1 fruit fly cellular context compared by ENCODE assay signal in genomic region chr3R:22503630-22504029, dm6.
A peak's percentile ranks its signal among the peaks of the same experiment; 100 is the strongest.
TF ChIP-seq lines count a peak whose summit lies in the region.

No protein-coding gene starts in this region.

TF ChIP-seq in whole organism, embryonic, 481 proteins besides CTCF, POLR2A, EP300 and RAD21 (continued from another document):
- TF ChIP-seq CrebB (tag; optimal IDR thresholded peaks at IDR 0.05; lab: Kevin White, UChicago) (no peak), shn (GFP tag; optimal IDR thresholded peaks at IDR 0.05; lab: Kevin White, UChicago) (no peak), mam (GFP tag; optimal IDR thresholded peaks at IDR 0.05; lab: Kevin White, UChicago) (no peak), scrt (GFP tag; optimal IDR thresholded peaks at IDR 0.05; lab: Kevin White, UChicago) (peak; percentile 16), kni (GFP tag; optimal IDR thresholded peaks at IDR 0.05; lab: Kevin White, UChicago) (no peak), Ets97D (GFP tag; optimal IDR thresholded peaks at IDR 0.05; lab: Kevin White, UChicago) (no peak), Antp (GFP tag; optimal IDR thresholded peaks at IDR 0.05; lab: Kevin White, UChicago) (no peak), gcm2 (GFP tag; optimal IDR thresholded peaks at IDR 0.05; lab: Kevin White, UChicago) (no peak), ash1 (GFP tag; optimal IDR thresholded peaks at IDR 0.05; lab: Kevin White, UChicago) (no peak), vfl (GFP tag; optimal IDR thresholded peaks at IDR 0.05; lab: Kevin White, UChicago) (no peak), Sox100B (GFP tag; optimal IDR thresholded peaks at IDR 0.05; lab: Kevin White, UChicago) (no peak), Dip3 (GFP tag; optimal IDR thresholded peaks at IDR 0.05; lab: Kevin White, UChicago) (no peak), ssp (GFP tag; IDR thresholded peaks at IDR 0.05; lab: Robert Waterston, UW) (no peak), Dfd (GFP tag; optimal IDR thresholded peaks at IDR 0.05; lab: Kevin White, UChicago) (no peak), CG7786 (GFP tag; optimal IDR thresholded peaks at IDR 0.05; lab: Kevin White, UChicago) (no peak), CG3838 (GFP tag; optimal IDR thresholded peaks at IDR 0.05; lab: Kevin White, UChicago) (no peak), CG10979 (tag; optimal IDR thresholded peaks at IDR 0.05; lab: Kevin White, UChicago) (no peak), CG18599 (GFP tag; optimal IDR thresholded peaks at IDR 0.05; lab: Kevin White, UChicago) (peak; percentile 76), CG6689 (GFP tag; IDR thresholded peaks at IDR 0.05; lab: Robert Waterston, UW) (no peak), CG7928 (GFP tag; optimal IDR thresholded peaks at IDR 0.05; lab: Kevin White, UChicago) (no peak), phol (tag; optimal IDR thresholded peaks at IDR 0.05; lab: Kevin White, UChicago) (no peak), sob (GFP tag; IDR thresholded peaks at IDR 0.05; lab: Robert Waterston, UW) (peak; percentile 49; the same call in 1 of the 2 replicates), crol (GFP tag; IDR thresholded peaks at IDR 0.05; lab: Robert Waterston, UW) (no peak), Six4 (GFP tag; optimal IDR thresholded peaks at IDR 0.05; lab: Kevin White, UChicago) (no peak), CG14050 (GFP tag; IDR thresholded peaks at IDR 0.05; lab: Robert Waterston, UW) (no peak), usp (GFP tag; optimal IDR thresholded peaks at IDR 0.05; lab: Kevin White, UChicago) (no peak), ind (GFP tag; optimal IDR thresholded peaks at IDR 0.05; lab: Kevin White, UChicago) (peak; percentile 15), esg (GFP tag; conservative IDR thresholded peaks at IDR 0.05; lab: Robert Waterston, UW) (no peak), CG9727 (GFP tag; optimal IDR thresholded peaks at IDR 0.05; lab: Kevin White, UChicago) (no peak), HLH54F (GFP tag; optimal IDR thresholded peaks at IDR 0.05; lab: Kevin White, UChicago) (no peak), CG14014 (GFP tag; IDR thresholded peaks at IDR 0.05; lab: Robert Waterston, UW) (no peak), CG2875 (GFP tag; optimal IDR thresholded peaks at IDR 0.05; lab: Kevin White, UChicago) (no peak), Dbx (GFP tag; IDR thresholded peaks at IDR 0.05; lab: Robert Waterston, UW) (no peak), CG7839 (tag; optimal IDR thresholded peaks at IDR 0.05; lab: Kevin White, UChicago) (peak; percentile 34), CG4617 (GFP tag; optimal IDR thresholded peaks at IDR 0.05; lab: Kevin White, UChicago; ENCODE audit: borderline replicate concordance) (no peak), Ada2b (GFP tag; IDR thresholded peaks at IDR 0.05; lab: Robert Waterston, UW) (peak; percentile 19; the same call in 1 of the 2 replicates), E2f1 (GFP tag; IDR thresholded peaks at IDR 0.05; lab: Robert Waterston, UW) (peak; percentile 33; the same call in 1 of the 2 replicates), slou (GFP tag; optimal IDR thresholded peaks at IDR 0.05; lab: Kevin White, UChicago) (no peak), prd (optimal IDR thresholded peaks at IDR 0.05; lab: Kevin White, UChicago) (no peak), prd (GFP tag; IDR thresholded peaks at IDR 0.05; lab: Robert Waterston, UW) (peak; percentile 40; the same call in 1 of the 3 replicates), CG34422 (GFP tag; IDR thresholded peaks at IDR 0.05; lab: Robert Waterston, UW) (no peak), toy (GFP tag; IDR thresholded peaks at IDR 0.05; lab: Robert Waterston, UW) (no peak), amos (GFP tag; IDR thresholded peaks at IDR 0.05; lab: Robert Waterston, UW; ENCODE audit: partially characterized antibody) (no peak), rib (GFP tag; IDR thresholded peaks at IDR 0.05; lab: Robert Waterston, UW) (no peak), lov (optimal IDR thresholded peaks at IDR 0.05; lab: Kevin White, UChicago) (no peak), lov (GFP tag; IDR thresholded peaks at IDR 0.05; lab: Robert Waterston, UW) (no peak), eyg (GFP tag; optimal IDR thresholded peaks at IDR 0.05; lab: Kevin White, UChicago) (no peak), CG11085 (GFP tag; IDR thresholded peaks at IDR 0.05; lab: Robert Waterston, UW) (no peak), Taf1 (GFP tag; IDR thresholded peaks at IDR 0.05; lab: Robert Waterston, UW) (no peak), CG6254 (GFP tag; optimal IDR thresholded peaks at IDR 0.05; lab: Kevin White, UChicago) (no peak), Sry-β (GFP tag; optimal IDR thresholded peaks at IDR 0.05; lab: Kevin White, UChicago) (no peak), grau (tag; optimal IDR thresholded peaks at IDR 0.05; lab: Kevin White, UChicago) (peak; percentile 37), CG9876 (GFP tag; optimal IDR thresholded peaks at IDR 0.05; lab: Kevin White, UChicago) (no peak), CG14860 (GFP tag; IDR thresholded peaks at IDR 0.05; lab: Robert Waterston, UW; ENCODE audit: partially characterized antibody) (no peak), CG18011 (GFP tag; optimal IDR thresholded peaks at IDR 0.05; lab: Kevin White, UChicago) (no peak), zf30C (GFP tag; optimal IDR thresholded peaks at IDR 0.05; lab: Kevin White, UChicago) (no peak), NfI (GFP tag; optimal IDR thresholded peaks at IDR 0.05; lab: Kevin White, UChicago) (peak; percentile 12), Blimp-1 (GFP tag; optimal IDR thresholded peaks at IDR 0.05; lab: Kevin White, UChicago) (no peak), vnd (GFP tag; IDR thresholded peaks at IDR 0.05; lab: Robert Waterston, UW; ENCODE audit: partially characterized antibody) (no peak), slp2 (GFP tag; optimal IDR thresholded peaks at IDR 0.05; lab: Kevin White, UChicago) (no peak), lab (GFP tag; optimal IDR thresholded peaks at IDR 0.05; lab: Kevin White, UChicago) (peak; percentile 72), stc (GFP tag; IDR thresholded peaks at IDR 0.05; lab: Robert Waterston, UW) (no peak), cg (GFP tag; optimal IDR thresholded peaks at IDR 0.05; lab: Kevin White, UChicago) (no peak), HLH4C (GFP tag; IDR thresholded peaks at IDR 0.05; lab: Robert Waterston, UW; ENCODE audit: partially characterized antibody) (no peak), run (tag; optimal IDR thresholded peaks at IDR 0.05; lab: Kevin White, UChicago) (no peak), CG11560 (tag; IDR thresholded peaks at IDR 0.05; lab: Robert Waterston, UW) (no peak), CG8765 (GFP tag; IDR thresholded peaks at IDR 0.05; lab: Robert Waterston, UW) (no peak), danr (GFP tag; IDR thresholded peaks at IDR 0.05; lab: Robert Waterston, UW) (no peak), tna (GFP tag; IDR thresholded peaks at IDR 0.05; lab: Robert Waterston, UW; ENCODE audit: partially characterized antibody) (no peak), CG7745 (tag; optimal IDR thresholded peaks at IDR 0.05; lab: Kevin White, UChicago) (no peak), lbe (GFP tag; optimal IDR thresholded peaks at IDR 0.05; lab: Kevin White, UChicago) (no peak), HHEX (GFP tag; optimal IDR thresholded peaks at IDR 0.05; lab: Kevin White, UChicago) (no peak), Hsf (GFP tag; optimal IDR thresholded peaks at IDR 0.05; lab: Kevin White, UChicago) (no peak), CG12659 (GFP tag; optimal IDR thresholded peaks at IDR 0.05; lab: Kevin White, UChicago) (no peak), wek (GFP tag; optimal IDR thresholded peaks at IDR 0.05; lab: Kevin White, UChicago) (no peak), peb (GFP tag; IDR thresholded peaks at IDR 0.05; lab: Robert Waterston, UW) (no peak), CG17568 (GFP tag; optimal IDR thresholded peaks at IDR 0.05; lab: Kevin White, UChicago) (no peak), CG8281 (tag; optimal IDR thresholded peaks at IDR 0.05; lab: Kevin White, UChicago) (no peak), CG17359 (tag; optimal IDR thresholded peaks at IDR 0.05; lab: Kevin White, UChicago) (peak; percentile 7), dysf (GFP tag; IDR thresholded peaks at IDR 0.05; lab: Robert Waterston, UW) (0 out of 3 replicates have a peak, but pooled peaks have one; percentile 26), twi (tag; optimal IDR thresholded peaks at IDR 0.05; lab: Kevin White, UChicago) (no peak), CG1602 (GFP tag; optimal IDR thresholded peaks at IDR 0.05; lab: Kevin White, UChicago) (no peak)
